Fruit fly (Drosophila melanogaster): ENCODE results near the gene Muc68D.

Gene Muc68D

dm6 chr3L:11751005-11751404, 21.0 kb downstream of the Muc68D start, which contains the start of gene Gr68a:
Gene Gr68a, plus strand, starts transcription at chr3L:11751305.
- TF ChIP-seq CG6163 (GFP tag; IDR thresholded peaks at IDR 0.05) (no peak), CG9139 (GFP tag; optimal IDR thresholded peaks at IDR 0.05) (no peak)

- TF ChIP-seq CG1621 (tag; optimal IDR thresholded peaks at IDR 0.05) (no peak), CG3032 (tag; optimal IDR thresholded peaks at IDR 0.05) (no peak), lz (GFP tag; optimal IDR thresholded peaks at IDR 0.05) (no peak), OdsH (GFP tag; optimal IDR thresholded peaks at IDR 0.05) (no peak), CG6792 (GFP tag; optimal IDR thresholded peaks at IDR 0.05) (no peak), CG7368 (GFP tag; optimal IDR thresholded peaks at IDR 0.05) (no peak), Met (GFP tag; optimal IDR thresholded peaks at IDR 0.05) (no peak), CG4318 (GFP tag; optimal IDR thresholded peaks at IDR 0.05) (no peak), CG11294 (GFP tag; IDR thresholded peaks at IDR 0.05) (no peak), Gug (GFP tag; IDR thresholded peaks at IDR 0.05) (no peak), Ets96B (tag; optimal IDR thresholded peaks at IDR 0.05) (no peak)
Measured at dm6 chr3L:11731841-11732240, 40.1 kb downstream of the Muc68D start, which contains the start of gene CG32087. Gene CG32087, plus strand, starts transcription at chr3L:11732141.

- TF ChIP-seq net (GFP tag; optimal IDR thresholded peaks at IDR 0.05) (no peak), fd85E (GFP tag; optimal IDR thresholded peaks at IDR 0.05) (no peak), CG11762 (GFP tag; optimal IDR thresholded peaks at IDR 0.05; ENCODE audit: insufficient read depth) (no peak), CG32006 (GFP tag; optimal IDR thresholded peaks at IDR 0.05) (no peak), Blimp-1 (GFP tag; optimal IDR thresholded peaks at IDR 0.05) (no peak), Eip78C (GFP tag) (no peak), svp (GFP tag) (peak; percentile 42), Sox14 (GFP tag; optimal IDR thresholded peaks at IDR 0.05) (no peak)
Measured at dm6 chr3L:11728147-11728546, 43.8 kb downstream of the Muc68D start, which contains the start of gene sunn. Gene sunn, plus strand, starts transcription at chr3L:11728348.

dm6 chr3L:11721498-11721946, 50.4 kb downstream of the Muc68D start:
- TF ChIP-seq Hr39 (GFP tag; optimal IDR thresholded peaks at IDR 0.05) (peak; percentile 8), CG6163 (GFP tag; IDR thresholded peaks at IDR 0.05) (no peak), Met (GFP tag; optimal IDR thresholded peaks at IDR 0.05) (peak; percentile 11), esn (GFP tag; optimal IDR thresholded peaks at IDR 0.05) (peak; percentile 10), Smox (GFP tag; optimal IDR thresholded peaks at IDR 0.05) (no peak), svp (GFP tag) (peak; percentile 87), Eip78C (GFP tag) (peak; percentile 39)

dm6 chr3L:11720780-11721179, 51.2 kb downstream of the Muc68D start, which contains the start of gene Bmcp:
Gene Bmcp, plus strand, starts transcription at chr3L:11720934.
- no peak for TF ChIP-seq Sox102F (GFP tag; optimal IDR thresholded peaks at IDR 0.05)
- no peak for TF ChIP-seq OdsH (GFP tag; optimal IDR thresholded peaks at IDR 0.05)
- no peak for TF ChIP-seq fkh (GFP tag; optimal IDR thresholded peaks at IDR 0.05)
- no peak for TF ChIP-seq fd85E (GFP tag; optimal IDR thresholded peaks at IDR 0.05)
- TF ChIP-seq CG6854 (GFP tag; optimal IDR thresholded peaks at IDR 0.05) = peak; percentile 6
- no peak for TF ChIP-seq Lpt (GFP tag; optimal IDR thresholded peaks at IDR 0.05)
- TF ChIP-seq esn (GFP tag; optimal IDR thresholded peaks at IDR 0.05) = peak; percentile 35
- TF ChIP-seq CG15336 (GFP tag; IDR thresholded peaks at IDR 0.05) = no peak
- TF ChIP-seq CG34406 (GFP tag; optimal IDR thresholded peaks at IDR 0.05) = no peak
- no peak for TF ChIP-seq CG10631 (GFP tag; optimal IDR thresholded peaks at IDR 0.05)
- TF ChIP-seq CG6163 (GFP tag; IDR thresholded peaks at IDR 0.05) = no peak
- TF ChIP-seq ss (GFP tag; optimal IDR thresholded peaks at IDR 0.05) = no peak
- peak; percentile 40 for TF ChIP-seq Sox14 (GFP tag; optimal IDR thresholded peaks at IDR 0.05)
- TF ChIP-seq Hr38 (GFP tag; optimal IDR thresholded peaks at IDR 0.05) = no peak
- no peak for TF ChIP-seq CG6792 (GFP tag; optimal IDR thresholded peaks at IDR 0.05)
- TF ChIP-seq CG3032 (tag; optimal IDR thresholded peaks at IDR 0.05) = peak; percentile 4
- TF ChIP-seq Eip78C (GFP tag) = peak; percentile 69
- no peak for TF ChIP-seq CG3919 (GFP tag; optimal IDR thresholded peaks at IDR 0.05)
- TF ChIP-seq CG1621 (tag; optimal IDR thresholded peaks at IDR 0.05) = peak; percentile 73

Data from whole organism, prepupa.